Worm (Caenorhabditis elegans): ENCODE measurements around the gene glb-13.

ce11 chrX:12333479-12333878 is 44.7 kb downstream of the glb-13 start, which contains the start of gene srd-47:
- TF ChIP-seq Y22D7AL.16 (tag; optimal IDR thresholded peaks at IDR 0.05) (no peak), C08G9.2 (tag; optimal IDR thresholded peaks at IDR 0.05) (no peak), pha-4 (tag; optimal IDR thresholded peaks at IDR 0.05) (no peak), nhr-11 (tag; optimal IDR thresholded peaks at IDR 0.05) (no peak), unc-55 (GFP tag; optimal IDR thresholded peaks at IDR 0.05) (no peak)
